Comparison of ENCODE assay signal across 1 fruit fly cellular context in genomic region chr3R:16449187-16449973, dm6.
A peak's percentile ranks its signal among the peaks of the same experiment; 100 is the strongest.
TF ChIP-seq lines count a peak whose summit lies in the region.

No protein-coding gene starts in this region.

TF ChIP-seq in whole organism, embryonic, 481 proteins besides CTCF, POLR2A, EP300 and RAD21 (continued from another document and continues in another):
- TF ChIP-seq CG3163 (GFP tag; optimal IDR thresholded peaks at IDR 0.05; lab: Kevin White, UChicago) (peak; percentile 64), CG17186 (GFP tag; optimal IDR thresholded peaks at IDR 0.05; lab: Kevin White, UChicago) (peak; percentile 55), CoRest (tag; optimal IDR thresholded peaks at IDR 0.05; lab: Kevin White, UChicago) (peak; percentile 95), emc (GFP tag; optimal IDR thresholded peaks at IDR 0.05; lab: Kevin White, UChicago) (peak; percentile 34), CG6791 (GFP tag; IDR thresholded peaks at IDR 0.05; lab: Robert Waterston, UW; ENCODE audit: partially characterized antibody) (peak; percentile 75), aop (GFP tag; IDR thresholded peaks at IDR 0.05; lab: Robert Waterston, UW) (peak; percentile 95), fd64A (GFP tag; optimal IDR thresholded peaks at IDR 0.05; lab: Kevin White, UChicago) (peak; percentile 92), Scr (GFP tag; IDR thresholded peaks at IDR 0.05; lab: Robert Waterston, UW; ENCODE audit: partially characterized antibody) (0 out of 2 replicates have a peak, but pooled peaks have one; percentile 15), gsb (GFP tag; IDR thresholded peaks at IDR 0.05; lab: Robert Waterston, UW) (peak; percentile 75), tap (tag; optimal IDR thresholded peaks at IDR 0.05; lab: Kevin White, UChicago) (peak; percentile 95), Sin3A (optimal IDR thresholded peaks at IDR 0.05; lab: Kevin White, UChicago) (no peak), CG6765 (GFP tag; optimal IDR thresholded peaks at IDR 0.05; lab: Kevin White, UChicago) (no peak), fu2 (GFP tag; optimal IDR thresholded peaks at IDR 0.05; lab: Kevin White, UChicago) (peak; percentile 76), CG17568 (GFP tag; optimal IDR thresholded peaks at IDR 0.05; lab: Kevin White, UChicago) (peak; percentile 72), CG32767 (GFP tag; IDR thresholded peaks at IDR 0.05; lab: Robert Waterston, UW) (peak; percentile 88), CG10654 (GFP tag; optimal IDR thresholded peaks at IDR 0.05; lab: Kevin White, UChicago) (peak; percentile 93), Ada2b (GFP tag; IDR thresholded peaks at IDR 0.05; lab: Robert Waterston, UW) (peak; percentile 94), shn (GFP tag; optimal IDR thresholded peaks at IDR 0.05; lab: Kevin White, UChicago) (peak; percentile 82), jumu (GFP tag; optimal IDR thresholded peaks at IDR 0.05; lab: Kevin White, UChicago) (peak; percentile 95), sisA (GFP tag; IDR thresholded peaks at IDR 0.05; lab: Robert Waterston, UW) (peak; percentile 98), odd (GFP tag; optimal IDR thresholded peaks at IDR 0.05; lab: Kevin White, UChicago) (peak; percentile 56), CG34422 (GFP tag; IDR thresholded peaks at IDR 0.05; lab: Robert Waterston, UW) (peak; percentile 96), CG31224 (GFP tag; IDR thresholded peaks at IDR 0.05; lab: Robert Waterston, UW) (peak; percentile 85), onecut (GFP tag; IDR thresholded peaks at IDR 0.05; lab: Robert Waterston, UW) (peak; percentile 88), CG11723 (GFP tag; optimal IDR thresholded peaks at IDR 0.05; lab: Kevin White, UChicago) (peak; percentile 86), CG11456 (GFP tag; IDR thresholded peaks at IDR 0.05; lab: Robert Waterston, UW) (peak; percentile 95), Hr3 (GFP tag; optimal IDR thresholded peaks at IDR 0.05; lab: Kevin White, UChicago) (peak; percentile 91), Dbx (GFP tag; IDR thresholded peaks at IDR 0.05; lab: Robert Waterston, UW) (peak; percentile 64; the same call in 2 of the 3 replicates), pfk (GFP tag; optimal IDR thresholded peaks at IDR 0.05; lab: Kevin White, UChicago) (no peak), CG13624 (GFP tag; optimal IDR thresholded peaks at IDR 0.05; lab: Kevin White, UChicago) (peak; percentile 93), sima (GFP tag; optimal IDR thresholded peaks at IDR 0.05; lab: Kevin White, UChicago) (peak; percentile 77), CG11247 (GFP tag; IDR thresholded peaks at IDR 0.05; lab: Robert Waterston, UW) (peak; percentile 92), Oaz (GFP tag; IDR thresholded peaks at IDR 0.05; lab: Robert Waterston, UW) (0 out of 2 replicates have a peak, but pooled peaks have one; percentile 6), Hsf (GFP tag; optimal IDR thresholded peaks at IDR 0.05; lab: Kevin White, UChicago) (peak; percentile 92), peb (GFP tag; IDR thresholded peaks at IDR 0.05; lab: Robert Waterston, UW) (peak; percentile 96), HHEX (GFP tag; optimal IDR thresholded peaks at IDR 0.05; lab: Kevin White, UChicago) (peak; percentile 90), ssp (GFP tag; IDR thresholded peaks at IDR 0.05; lab: Robert Waterston, UW) (peak; percentile 86), CG13424 (tag; optimal IDR thresholded peaks at IDR 0.05; lab: Kevin White, UChicago) (peak; percentile 95), Tbp (GFP tag; optimal IDR thresholded peaks at IDR 0.05; lab: Kevin White, UChicago) (no peak), hbn (GFP tag; IDR thresholded peaks at IDR 0.05; lab: Robert Waterston, UW; ENCODE audit: partially characterized antibody) (no peak), Pdp1 (GFP tag; optimal IDR thresholded peaks at IDR 0.05; lab: Kevin White, UChicago) (peak; percentile 91 to 95), CG11560 (tag; IDR thresholded peaks at IDR 0.05; lab: Robert Waterston, UW) (peak; percentile 81), Deaf1 (tag; optimal IDR thresholded peaks at IDR 0.05; lab: Kevin White, UChicago) (peak; percentile 57), cad (GFP tag; optimal IDR thresholded peaks at IDR 0.05; lab: Kevin White, UChicago) (no peak), TFAM (GFP tag; optimal IDR thresholded peaks at IDR 0.05; lab: Kevin White, UChicago) (peak; percentile 89), CG9727 (GFP tag; optimal IDR thresholded peaks at IDR 0.05; lab: Kevin White, UChicago) (peak; percentile 92), sug (tag; optimal IDR thresholded peaks at IDR 0.05; lab: Kevin White, UChicago) (peak; percentile 64), NC2α (GFP tag; optimal IDR thresholded peaks at IDR 0.05; lab: Kevin White, UChicago) (peak; percentile 87), CHES-1-like (GFP tag; optimal IDR thresholded peaks at IDR 0.05; lab: Kevin White, UChicago) (peak; percentile 87), CG33213 (GFP tag; optimal IDR thresholded peaks at IDR 0.05; lab: Kevin White, UChicago) (peak; percentile 92), tna (GFP tag; IDR thresholded peaks at IDR 0.05; lab: Robert Waterston, UW; ENCODE audit: partially characterized antibody) (no peak), dysf (GFP tag; IDR thresholded peaks at IDR 0.05; lab: Robert Waterston, UW) (peak; percentile 92), hth (optimal IDR thresholded peaks at IDR 0.05; lab: Kevin White, UChicago) (no peak), sr (GFP tag; IDR thresholded peaks at IDR 0.05; lab: Robert Waterston, UW) (peak; percentile 83), CG6254 (GFP tag; optimal IDR thresholded peaks at IDR 0.05; lab: Kevin White, UChicago) (peak; percentile 77), CG12071 (GFP tag; optimal IDR thresholded peaks at IDR 0.05; lab: Kevin White, UChicago) (peak; percentile 87), Hand (GFP tag; optimal IDR thresholded peaks at IDR 0.05; lab: Kevin White, UChicago) (no peak), kah (GFP tag; optimal IDR thresholded peaks at IDR 0.05; lab: Kevin White, UChicago) (peak; percentile 90), Hr78 (GFP tag; optimal IDR thresholded peaks at IDR 0.05; lab: Kevin White, UChicago) (peak in 1 of 2 experiments; percentile 85), CG8924 (tag; optimal IDR thresholded peaks at IDR 0.05; lab: Kevin White, UChicago) (peak; percentile 95), CG3281 (GFP tag; optimal IDR thresholded peaks at IDR 0.05; lab: Kevin White, UChicago) (peak; percentile 67), CG14014 (GFP tag; IDR thresholded peaks at IDR 0.05; lab: Robert Waterston, UW) (peak; percentile 89), MESR4 (GFP tag; optimal IDR thresholded peaks at IDR 0.05; lab: Kevin White, UChicago) (peak; percentile 19), CG6654 (GFP tag; optimal IDR thresholded peaks at IDR 0.05; lab: Kevin White, UChicago) (peak; percentile 89), ttk (GFP tag; IDR thresholded peaks at IDR 0.05; lab: Robert Waterston, UW) (peak; percentile 96), pho (GFP tag; optimal IDR thresholded peaks at IDR 0.05; lab: Kevin White, UChicago) (peak; percentile 61), Stat92E (GFP tag; optimal IDR thresholded peaks at IDR 0.05; lab: Kevin White, UChicago) (peak in 1 of 3 experiments; percentile 70), Sry-β (GFP tag; optimal IDR thresholded peaks at IDR 0.05; lab: Kevin White, UChicago) (peak; percentile 60), al (GFP tag; IDR thresholded peaks at IDR 0.05; lab: Robert Waterston, UW) (peak; percentile 75), CG14860 (GFP tag; IDR thresholded peaks at IDR 0.05; lab: Robert Waterston, UW; ENCODE audit: partially characterized antibody) (peak; percentile 64), NfI (GFP tag; optimal IDR thresholded peaks at IDR 0.05; lab: Kevin White, UChicago) (peak; percentile 91), z (GFP tag; IDR thresholded peaks at IDR 0.05; lab: Robert Waterston, UW) (peak; percentile 90), Six4 (GFP tag; optimal IDR thresholded peaks at IDR 0.05; lab: Kevin White, UChicago) (peak; percentile 93), schlank (tag; optimal IDR thresholded peaks at IDR 0.05; lab: Kevin White, UChicago) (peak; percentile 71), CG18599 (GFP tag; optimal IDR thresholded peaks at IDR 0.05; lab: Kevin White, UChicago) (peak; percentile 83), sim (GFP tag; IDR thresholded peaks at IDR 0.05; lab: Robert Waterston, UW) (peak; percentile 94), ara (GFP tag; IDR thresholded peaks at IDR 0.05; lab: Robert Waterston, UW) (peak; percentile 99), pnt (GFP tag; optimal IDR thresholded peaks at IDR 0.05; lab: Kevin White, UChicago) (peak; percentile 96), CG15601 (tag; optimal IDR thresholded peaks at IDR 0.05; lab: Kevin White, UChicago) (peak; percentile 95), sob (GFP tag; IDR thresholded peaks at IDR 0.05; lab: Robert Waterston, UW) (peak; percentile 91), Nf-YC (tag; optimal IDR thresholded peaks at IDR 0.05; lab: Kevin White, UChicago) (peak; percentile 70), dmrt99B (tag; optimal IDR thresholded peaks at IDR 0.05; lab: Kevin White, UChicago) (peak; percentile 96), Chrac-16 (GFP tag; optimal IDR thresholded peaks at IDR 0.05; lab: Kevin White, UChicago) (peak; percentile 94), crol (GFP tag; IDR thresholded peaks at IDR 0.05; lab: Robert Waterston, UW) (peak; percentile 90), Sox102F (GFP tag; optimal IDR thresholded peaks at IDR 0.05; lab: Kevin White, UChicago) (peak; percentile 97), kni (GFP tag; optimal IDR thresholded peaks at IDR 0.05; lab: Kevin White, UChicago) (peak; percentile 93), CG9215 (GFP tag; IDR thresholded peaks at IDR 0.05; lab: Robert Waterston, UW) (peak; percentile 87), CG10543 (GFP tag; optimal IDR thresholded peaks at IDR 0.05; lab: Kevin White, UChicago) (peak; percentile 73), CG10366 (GFP tag; IDR thresholded peaks at IDR 0.05; lab: Robert Waterston, UW) (peak; percentile 92), CG7987 (GFP tag; optimal IDR thresholded peaks at IDR 0.05; lab: Kevin White, UChicago) (peak; percentile 71), Blimp-1 (GFP tag; optimal IDR thresholded peaks at IDR 0.05; lab: Kevin White, UChicago) (peak; percentile 96), CG7839 (tag; optimal IDR thresholded peaks at IDR 0.05; lab: Kevin White, UChicago) (peak; percentile 96), nom (GFP tag; optimal IDR thresholded peaks at IDR 0.05; lab: Kevin White, UChicago) (peak; percentile 96), danr (GFP tag; IDR thresholded peaks at IDR 0.05; lab: Robert Waterston, UW) (0 out of 2 replicates have a peak, but pooled peaks have one; percentile 65), CG7745 (tag; optimal IDR thresholded peaks at IDR 0.05; lab: Kevin White, UChicago) (peak; percentile 75), slbo (GFP tag; IDR thresholded peaks at IDR 0.05; lab: Robert Waterston, UW) (peak; percentile 93), ranshi (GFP tag; IDR thresholded peaks at IDR 0.05; lab: Robert Waterston, UW) (peak; percentile 95; the same call in 1 of the 2 replicates), CG9609 (GFP tag; optimal IDR thresholded peaks at IDR 0.05; lab: Kevin White, UChicago) (peak; percentile 93), stc (GFP tag; IDR thresholded peaks at IDR 0.05; lab: Robert Waterston, UW) (peak; percentile 89), CG8089 (GFP tag; optimal IDR thresholded peaks at IDR 0.05; lab: Kevin White, UChicago) (peak; percentile 92), CG12299 (tag; optimal IDR thresholded peaks at IDR 0.05; lab: Kevin White, UChicago) (peak; percentile 83), Rx (GFP tag; IDR thresholded peaks at IDR 0.05; lab: Robert Waterston, UW) (peak; percentile 95), CG34376 (GFP tag; optimal IDR thresholded peaks at IDR 0.05; lab: Kevin White, UChicago) (no peak), CG6683 (GFP tag; optimal IDR thresholded peaks at IDR 0.05; lab: Kevin White, UChicago) (peak; percentile 49), CG15696 (tag; optimal IDR thresholded peaks at IDR 0.05; lab: Kevin White, UChicago) (peak; percentile 97), CG17612 (GFP tag; IDR thresholded peaks at IDR 0.05; lab: Robert Waterston, UW) (peak; percentile 84), CG13287 (GFP tag; IDR thresholded peaks at IDR 0.05; lab: Robert Waterston, UW; ENCODE audit: partially characterized antibody) (no peak), CG8290 (GFP tag; optimal IDR thresholded peaks at IDR 0.05; lab: Kevin White, UChicago) (peak; percentile 86), CG8290 (tag; optimal IDR thresholded peaks at IDR 0.05; lab: Kevin White, UChicago) (peak; percentile 83 to 93), lbe (GFP tag; optimal IDR thresholded peaks at IDR 0.05; lab: Kevin White, UChicago) (no peak), sens (GFP tag; lab: Kevin White, UChicago) (peak; percentile 99), caup (GFP tag; optimal IDR thresholded peaks at IDR 0.05; lab: Kevin White, UChicago; ENCODE audit: severe bottlenecking) (peak; percentile 74), HLHmδ (GFP tag; optimal IDR thresholded peaks at IDR 0.05; lab: Kevin White, UChicago) (no peak), CG18619 (GFP tag; optimal IDR thresholded peaks at IDR 0.05; lab: Kevin White, UChicago) (peak; percentile 89), CG1603 (tag; optimal IDR thresholded peaks at IDR 0.05; lab: Kevin White, UChicago) (peak; percentile 97), Drgx (GFP tag; IDR thresholded peaks at IDR 0.05; lab: Robert Waterston, UW) (peak; percentile 99), CG12155 (GFP tag; optimal IDR thresholded peaks at IDR 0.05; lab: Kevin White, UChicago) (peak; percentile 83), CG1233 (GFP tag; optimal IDR thresholded peaks at IDR 0.05; lab: Kevin White, UChicago) (peak; percentile 90), Lhr (GFP tag; optimal IDR thresholded peaks at IDR 0.05; lab: Kevin White, UChicago) (peak; percentile 89), CG13123 (GFP tag; optimal IDR thresholded peaks at IDR 0.05; lab: Kevin White, UChicago) (peak; percentile 66), CG32532 (GFP tag; IDR thresholded peaks at IDR 0.05; lab: Robert Waterston, UW) (peak; percentile 90), ato (GFP tag; IDR thresholded peaks at IDR 0.05; lab: Robert Waterston, UW; ENCODE audit: partially characterized antibody) (no peak), Sox100B (GFP tag; optimal IDR thresholded peaks at IDR 0.05; lab: Kevin White, UChicago) (peak; percentile 88), CG17359 (tag; optimal IDR thresholded peaks at IDR 0.05; lab: Kevin White, UChicago) (peak; percentile 97), ems (GFP tag; optimal IDR thresholded peaks at IDR 0.05; lab: Kevin White, UChicago) (peak; percentile 93), CG16813 (GFP tag; IDR thresholded peaks at IDR 0.05; lab: Robert Waterston, UW; ENCODE audit: partially characterized antibody) (peak; percentile 82), croc (GFP tag; conservative IDR thresholded peaks at IDR 0.05; lab: Robert Waterston, UW) (peak; percentile 97), Bdp1 (GFP tag; optimal IDR thresholded peaks at IDR 0.05; lab: Kevin White, UChicago) (peak; percentile 73), CG5180 (GFP tag; optimal IDR thresholded peaks at IDR 0.05; lab: Kevin White, UChicago) (peak; percentile 86), p53 (GFP tag; optimal IDR thresholded peaks at IDR 0.05; lab: Kevin White, UChicago) (peak; percentile 82)
